Worm (Caenorhabditis elegans) whole organism, young adult: ENCODE results near the gene inf-1.

ENCODE experiments used
- F57A8.1 ChIP-seq: fragments of 200-800 bp; sonication (Bioruptor generic); optimal IDR thresholded peaks from 2 replicates; lab custom pipeline; 2018; ENCODE audit warnings: mild to moderate bottlenecking, missing genetic modification characterization, moderate library complexity, missing compliant biosample characterization
- K12H6.12 ChIP-seq: fragments of 200-800 bp; sonication (Bioruptor generic); optimal IDR thresholded peaks from 2 replicates; lab custom pipeline; 2018; ENCODE audit warnings: mild to moderate bottlenecking, missing genetic modification characterization, missing compliant biosample characterization
- Y79H2A.3 ChIP-seq: fragments of 200-800 bp; sonication (Bioruptor generic); conservative IDR thresholded peaks from 2 replicates; pipeline ENCODE4 v1.3.6; 2022; ENCODE audit warnings: missing genetic modification reagents, missing genetic modification characterization, missing compliant biosample characterization
- ama-1 ChIP-seq, 3 experiments: fragments of 150-350 bp in 1 of 3; sonication (generic microtip) in 2 of 3; optimal IDR thresholded peaks; 2 replicates each; lab custom pipeline; 2014 to 2018; ENCODE audit warnings: missing biosample characterization in 2 of 3, missing genetic modification characterization in 2 of 3, missing genetic modification reagents in 2 of 3
- bed-1 ChIP-seq: fragments of 200-800 bp; sonication (Bioruptor generic); IDR thresholded peaks from 2 replicates; pipeline ENCODE4 v1.3.6; 2022; ENCODE audit warnings: missing genetic modification reagents, missing genetic modification characterization, missing compliant biosample characterization
- dpl-1 ChIP-seq: fragments of 150-350 bp; optimal IDR thresholded peaks from 2 replicates; lab custom pipeline; 2014; ENCODE audit warnings: missing biosample characterization, missing genetic modification reagents, missing genetic modification characterization
- hlh-12 ChIP-seq: sonication (generic microtip); optimal IDR thresholded peaks from 2 replicates; lab custom pipeline; 2016; ENCODE audit warnings: missing genetic modification characterization, missing compliant biosample characterization
- nhr-120 ChIP-seq: fragments of 200-800 bp; sonication (Bioruptor generic); IDR thresholded peaks from 2 replicates; pipeline ENCODE4 v1.3.6; 2022; ENCODE audit warnings: missing genetic modification characterization, missing compliant biosample characterization
- snpc-4 ChIP-seq, 5 experiments: fragments of 150-350 bp in 1 of 5; sonication (generic microtip) in 4 of 5; optimal IDR thresholded peaks; 2 replicates each; lab custom pipeline; 2014 to 2018; ENCODE audit warnings: missing genetic modification characterization in 5 of 5, missing biosample characterization in 3 of 5, antibody characterized with exemption in 2 of 5, mild to moderate bottlenecking in 2 of 5, missing compliant biosample characterization in 2 of 5, missing genotype in 2 of 5, moderate library complexity in 2 of 5, missing genetic modification reagents in 1 of 5
- ztf-22 ChIP-seq: fragments of 200-800 bp; sonication (Bioruptor generic); optimal IDR thresholded peaks from 2 replicates; lab custom pipeline; 2018; ENCODE audit warnings: mild to moderate bottlenecking, missing genetic modification characterization, moderate library complexity, missing compliant biosample characterization

ce11 chrIII:6974952-6975351, 45.0 kb downstream of the inf-1 start:
- TF ChIP-seq snpc-4 (GFP tag; optimal IDR thresholded peaks at IDR 0.05; lab: Kevin White, UChicago) = no peak
- no peak for TF ChIP-seq snpc-4 (tag; optimal IDR thresholded peaks at IDR 0.05; lab: Kevin White, UChicago)
- no peak for TF ChIP-seq hlh-12 (tag; lab: Kevin White, UChicago)
- no peak for TF ChIP-seq nhr-120 (GFP tag; lab: Robert Waterston, UW)
- TF ChIP-seq ama-1 (optimal IDR thresholded peaks at IDR 0.05; lab: Kevin White, UChicago) = no peak
- TF ChIP-seq ama-1 (GFP tag; optimal IDR thresholded peaks at IDR 0.05; lab: Kevin White, UChicago) = no peak
- no peak for TF ChIP-seq F57A8.1 (GFP tag; lab: Kevin White, UChicago)
- TF ChIP-seq ztf-22 = no peak
- TF ChIP-seq Y79H2A.3 = no peak
- TF ChIP-seq dpl-1 (GFP tag; lab: Kevin White, UChicago) = no peak
- TF ChIP-seq bed-1 (GFP tag; lab: Robert Waterston, UW) = no peak
- no peak for TF ChIP-seq K12H6.12 (tag; lab: Kevin White, UChicago)
